Fruit fly (Drosophila melanogaster) whole organism, adult: Measurements from ENCODE around the gene bap.

Experiments used
- CG11617 ChIP-seq: fragments of 200-800 bp; sonication (Bioruptor generic); optimal IDR thresholded peaks from 2 replicates; lab custom pipeline; 2017; ENCODE audit warnings: mild to moderate bottlenecking, missing biosample characterization, missing genetic modification reagents, missing genetic modification characterization
- CG12768 ChIP-seq: fragments of 200-800 bp; sonication (Bioruptor generic); optimal IDR thresholded peaks from 2 replicates; lab custom pipeline; 2017; ENCODE audit warnings: missing biosample characterization, missing genetic modification characterization, mild to moderate bottlenecking, moderate library complexity, missing genetic modification reagents
- CG14711 ChIP-seq: fragments of 200-800 bp; sonication (Bioruptor generic); optimal IDR thresholded peaks from 2 replicates; lab custom pipeline; 2018; ENCODE audit warnings: missing biosample characterization, mild to moderate bottlenecking, missing genetic modification characterization, moderate library complexity
- CG1620 ChIP-seq: fragments of 200-800 bp; sonication (Bioruptor generic); optimal IDR thresholded peaks from 2 replicates; lab custom pipeline; 2016; ENCODE audit warnings: missing biosample characterization, missing genetic modification characterization
- CG33017 ChIP-seq: fragments of 200-800 bp; sonication (Bioruptor generic); optimal IDR thresholded peaks from 2 replicates; lab custom pipeline; 2018; ENCODE audit warnings: missing biosample characterization, mild to moderate bottlenecking, missing genetic modification characterization, moderate library complexity
- CG5204 ChIP-seq: fragments of 200-800 bp; sonication (Bioruptor generic); optimal IDR thresholded peaks from 2 replicates; lab custom pipeline; 2016; ENCODE audit warnings: missing biosample characterization, missing genetic modification characterization
- CG7045 ChIP-seq: fragments of 200-800 bp; sonication (Bioruptor generic); optimal IDR thresholded peaks from 2 replicates; lab custom pipeline; 2017; ENCODE audit warnings: missing biosample characterization, mild to moderate bottlenecking, missing genetic modification characterization
- CG7101 ChIP-seq: fragments of 200-800 bp; sonication (Bioruptor generic); optimal IDR thresholded peaks from 2 replicates; lab custom pipeline; 2018; ENCODE audit warnings: missing biosample characterization, mild to moderate bottlenecking, missing genetic modification characterization, moderate library complexity
- Clk ChIP-seq: fragments of 200-800 bp; sonication (Bioruptor generic); optimal IDR thresholded peaks from 2 replicates; lab custom pipeline; 2017; ENCODE audit warnings: missing biosample characterization, missing genetic modification characterization
- Crg-1 ChIP-seq: fragments of 200-800 bp; sonication (Bioruptor generic); optimal IDR thresholded peaks from 2 replicates; lab custom pipeline; 2016; ENCODE audit warnings: missing biosample characterization, missing genetic modification characterization
- Hr96 ChIP-seq: fragments of 200-800 bp; sonication (Bioruptor generic); optimal IDR thresholded peaks from 2 replicates; lab custom pipeline; 2016; ENCODE audit warnings: missing biosample characterization, missing genetic modification characterization
- Mnt ChIP-seq: fragments of 200-800 bp; sonication (Bioruptor generic); optimal IDR thresholded peaks from 2 replicates; lab custom pipeline; 2016; ENCODE audit warnings: missing biosample characterization, mild to moderate bottlenecking, missing genetic modification characterization
- bab1 ChIP-seq: fragments of 200-800 bp; sonication (Bioruptor generic); optimal IDR thresholded peaks from 3 replicates; lab custom pipeline; 2019; ENCODE audit warnings: missing biosample characterization, mild to moderate bottlenecking, missing genetic modification characterization, moderate library complexity
- cic ChIP-seq: fragments of 200-800 bp; sonication (Bioruptor generic); optimal IDR thresholded peaks from 2 replicates; lab custom pipeline; 2017; ENCODE audit warnings: missing biosample characterization, mild to moderate bottlenecking, missing genetic modification characterization, moderate library complexity
- cnc ChIP-seq, 2 experiments: fragments of >200 bp; optimal IDR thresholded peaks; 2 replicates each; lab custom pipeline; 2017
- kay ChIP-seq: fragments of 200-800 bp; sonication (Bioruptor generic); peaks from one replicate; lab custom pipeline; 2016; ENCODE audit warnings: missing biosample characterization, missing genetic modification characterization, borderline replicate concordance
- ovo ChIP-seq: fragments of 200-800 bp; sonication (Bioruptor generic); optimal IDR thresholded peaks from 2 replicates; lab custom pipeline; 2016; ENCODE audit warnings: missing biosample characterization, missing genetic modification characterization
- pad ChIP-seq: fragments of 200-800 bp; sonication (Bioruptor generic); optimal IDR thresholded peaks from 3 replicates; lab custom pipeline; 2017; ENCODE audit warnings: missing biosample characterization, missing genetic modification characterization, mild to moderate bottlenecking, moderate library complexity, missing genetic modification reagents
- tj ChIP-seq: fragments of 200-800 bp; sonication (Bioruptor generic); optimal IDR thresholded peaks from 3 replicates; lab custom pipeline; 2017; ENCODE audit warnings: missing biosample characterization, mild to moderate bottlenecking, missing genetic modification characterization, moderate library complexity
- toe ChIP-seq: fragments of 200-800 bp; sonication (Bioruptor generic); optimal IDR thresholded peaks from 2 replicates; lab custom pipeline; 2016; ENCODE audit warnings: missing biosample characterization, missing genetic modification characterization

The bap gene

dm6 chr3R:21388564-21388963 is at the start of gene bap:
Gene bap, plus strand, starts transcription at chr3R:21388880.
- no peak for TF ChIP-seq CG14711 (tag; lab: Kevin White, UChicago)
- TF ChIP-seq cic (GFP tag; lab: Kevin White, UChicago): no peak
- no peak for TF ChIP-seq CG11617 (GFP tag; lab: Kevin White, UChicago)
- no peak for TF ChIP-seq tj (GFP tag; lab: Kevin White, UChicago)
- TF ChIP-seq cnc (optimal IDR thresholded peaks at IDR 0.05; lab: Kevin White, UChicago): no peak
- TF ChIP-seq Hr96 (GFP tag; lab: Kevin White, UChicago): no peak
- TF ChIP-seq CG5204 (GFP tag; lab: Kevin White, UChicago): no peak
- no peak for TF ChIP-seq CG7101 (tag; lab: Kevin White, UChicago)
- no peak for TF ChIP-seq CG7045 (GFP tag; lab: Kevin White, UChicago)
- no peak for TF ChIP-seq bab1 (GFP tag; lab: Kevin White, UChicago)
- TF ChIP-seq CG12768 (GFP tag; lab: Kevin White, UChicago): no peak
- no peak for TF ChIP-seq Crg-1
- no peak for TF ChIP-seq kay (GFP tag; lab: Kevin White, UChicago)
- TF ChIP-seq Mnt: no peak
- TF ChIP-seq Clk (GFP tag; lab: Kevin White, UChicago): no peak
- TF ChIP-seq CG1620 (GFP tag; lab: Kevin White, UChicago): no peak
- TF ChIP-seq ovo (GFP tag; lab: Kevin White, UChicago): no peak

- TF ChIP-seq Hr96 (GFP tag; lab: Kevin White, UChicago) (no peak), cic (GFP tag; lab: Kevin White, UChicago) (no peak), Clk (GFP tag; lab: Kevin White, UChicago) (no peak), CG33017 (no peak), CG1620 (GFP tag; lab: Kevin White, UChicago) (no peak), toe (GFP tag; lab: Kevin White, UChicago) (no peak), CG5204 (GFP tag; lab: Kevin White, UChicago) (no peak), Mnt (no peak), ovo (GFP tag; lab: Kevin White, UChicago) (no peak), Crg-1 (no peak), CG11617 (GFP tag; lab: Kevin White, UChicago) (no peak), CG7045 (GFP tag; lab: Kevin White, UChicago) (no peak), pad (no peak), kay (GFP tag; lab: Kevin White, UChicago) (no peak), bab1 (GFP tag; lab: Kevin White, UChicago) (no peak), CG14711 (tag; lab: Kevin White, UChicago) (no peak)
These were observed 49.7 kb upstream of the bap start for dm6 chr3R:21339006-21339420.

dm6 chr3R:21339448-21340268 is 49.0 kb upstream of the bap start:
- TF ChIP-seq CG1620 (GFP tag; lab: Kevin White, UChicago) (no peak), CG5204 (GFP tag; lab: Kevin White, UChicago) (no peak), ovo (GFP tag; lab: Kevin White, UChicago) (no peak), CG11617 (GFP tag; lab: Kevin White, UChicago) (no peak), cnc (optimal IDR thresholded peaks at IDR 0.05; lab: Kevin White, UChicago) (no peak), cic (GFP tag; lab: Kevin White, UChicago) (no peak), CG14711 (tag; lab: Kevin White, UChicago) (no peak), Crg-1 (no peak), Mnt (no peak), CG12768 (GFP tag; lab: Kevin White, UChicago) (no peak), bab1 (GFP tag; lab: Kevin White, UChicago) (no peak), CG33017 (no peak), CG7045 (GFP tag; lab: Kevin White, UChicago) (no peak), kay (GFP tag; lab: Kevin White, UChicago) (no peak), pad (no peak), tj (GFP tag; lab: Kevin White, UChicago) (no peak), Clk (GFP tag; lab: Kevin White, UChicago) (no peak), toe (GFP tag; lab: Kevin White, UChicago) (no peak), CG7101 (tag; lab: Kevin White, UChicago) (no peak)

- TF ChIP-seq CG1620 (GFP tag; lab: Kevin White, UChicago) (no peak), CG12768 (GFP tag; lab: Kevin White, UChicago) (no peak), CG14711 (tag; lab: Kevin White, UChicago) (no peak), cnc (optimal IDR thresholded peaks at IDR 0.05; lab: Kevin White, UChicago) (no peak), Crg-1 (no peak), CG5204 (GFP tag; lab: Kevin White, UChicago) (no peak), Mnt (no peak)
These were observed 45.5 kb upstream of the bap start for dm6 chr3R:21343229-21343628.

- TF ChIP-seq CG11617 (GFP tag; lab: Kevin White, UChicago): no peak
- TF ChIP-seq tj (GFP tag; lab: Kevin White, UChicago): no peak
- TF ChIP-seq toe (GFP tag; lab: Kevin White, UChicago): no peak
- no peak for TF ChIP-seq cic (GFP tag; lab: Kevin White, UChicago)
- no peak for TF ChIP-seq CG33017
- TF ChIP-seq CG12768 (GFP tag; lab: Kevin White, UChicago): no peak
- TF ChIP-seq ovo (GFP tag; lab: Kevin White, UChicago): no peak
- no peak for TF ChIP-seq CG7045 (GFP tag; lab: Kevin White, UChicago)
- TF ChIP-seq cnc (optimal IDR thresholded peaks at IDR 0.05; lab: Kevin White, UChicago): no peak
- TF ChIP-seq CG1620 (GFP tag; lab: Kevin White, UChicago): no peak
- TF ChIP-seq Hr96 (GFP tag; lab: Kevin White, UChicago): no peak
- no peak for TF ChIP-seq Mnt
- TF ChIP-seq CG14711 (tag; lab: Kevin White, UChicago): no peak
- TF ChIP-seq kay (GFP tag; lab: Kevin White, UChicago): no peak
- TF ChIP-seq Crg-1: no peak
- no peak for TF ChIP-seq CG7101 (tag; lab: Kevin White, UChicago)
- no peak for TF ChIP-seq Clk (GFP tag; lab: Kevin White, UChicago)
- TF ChIP-seq bab1 (GFP tag; lab: Kevin White, UChicago): no peak
These were observed 43.7 kb upstream of the bap start for dm6 chr3R:21345011-21345410.
